Worm (Caenorhabditis elegans) whole organism, L1 larva: ENCODE data around the gene F56F11.1.

Experiments
- Y116A8C.19 ChIP-seq: sonication (generic microtip); optimal IDR thresholded peaks from 2 replicates; lab custom pipeline; 2016; ENCODE audit warnings: missing compliant biosample characterization, missing genetic modification characterization, borderline replicate concordance
- blmp-1 ChIP-seq: fragments of 150-350 bp; optimal IDR thresholded peaks from 2 replicates; lab custom pipeline; 2014; ENCODE audit warnings: missing biosample characterization, missing genetic modification characterization
- ceh-63 ChIP-seq: fragments of 200-800 bp; sonication (Bioruptor generic); optimal IDR thresholded peaks from 2 replicates; lab custom pipeline; 2018; ENCODE audit warnings: mild to moderate bottlenecking, missing genetic modification characterization, missing compliant biosample characterization
- ceh-90 ChIP-seq: sonication (generic microtip); optimal IDR thresholded peaks from 2 replicates; lab custom pipeline; 2016; ENCODE audit warnings: missing genetic modification characterization, missing compliant biosample characterization
- dsc-1 ChIP-seq: sonication (generic microtip); optimal IDR thresholded peaks from 2 replicates; lab custom pipeline; 2016; ENCODE audit warnings: mild to moderate bottlenecking, missing genetic modification characterization, missing compliant biosample characterization
- efl-1 ChIP-seq, 4 experiments: fragments of 150-350 bp; optimal IDR thresholded peaks in 3 of 4; peaks in 1 of 4; 1 replicate in 1 of 4; 2 replicates in 3 of 4; lab custom pipeline; 2014; ENCODE audit warnings: missing biosample characterization in 2 of 4, missing genetic modification characterization in 2 of 4, missing genetic modification reagents in 2 of 4
- elt-2 ChIP-seq: sonication (generic microtip); optimal IDR thresholded peaks from 2 replicates; lab custom pipeline; 2016; ENCODE audit warnings: missing genetic modification characterization, mild to moderate bottlenecking, inconsistent platforms, missing compliant biosample characterization, missing genetic modification reagents
- elt-3 ChIP-seq, 6 experiments: fragments of 150-350 bp in 1 of 6; sonication (generic microtip); optimal IDR thresholded peaks; 2 replicates each; lab custom pipeline; 2017 to 2018; ENCODE audit warnings: missing biosample characterization in 6 of 6, missing genetic modification characterization in 6 of 6, inconsistent platforms in 1 of 6
- ets-5 ChIP-seq: fragments of 200-800 bp; sonication (Bioruptor generic); IDR thresholded peaks from 2 replicates; pipeline ENCODE4 v1.3.6; 2022; ENCODE audit warnings: missing genetic modification characterization, missing compliant biosample characterization
- fkh-4 ChIP-seq: sonication (generic microtip); optimal IDR thresholded peaks from 2 replicates; lab custom pipeline; 2016; ENCODE audit warnings: missing compliant biosample characterization, missing genetic modification characterization, borderline replicate concordance
- grh-1 ChIP-seq: fragments of 200-800 bp; sonication (Bioruptor generic); IDR thresholded peaks from 2 replicates; pipeline ENCODE4 v1.3.6; 2022; ENCODE audit warnings: missing genetic modification reagents, missing genetic modification characterization, missing compliant biosample characterization
- hlh-17 ChIP-seq: fragments of 200-800 bp; sonication (Bioruptor generic); optimal IDR thresholded peaks from 2 replicates; lab custom pipeline; 2018; ENCODE audit warnings: missing genetic modification characterization, mild to moderate bottlenecking, missing compliant biosample characterization, moderate library complexity, borderline replicate concordance
- irx-1 ChIP-seq: sonication (generic microtip); optimal IDR thresholded peaks from 2 replicates; lab custom pipeline; 2016; ENCODE audit warnings: missing genetic modification characterization, missing compliant biosample characterization
- lin-14 ChIP-seq: fragments of 200-800 bp; sonication (Bioruptor generic); optimal IDR thresholded peaks from 2 replicates; lab custom pipeline; 2018; ENCODE audit warnings: mild to moderate bottlenecking, missing genetic modification characterization, moderate library complexity, missing compliant biosample characterization
- lin-35 ChIP-seq, 2 experiments: fragments of 150-350 bp; optimal IDR thresholded peaks; 2 replicates each; lab custom pipeline; 2014; ENCODE audit warnings: missing biosample characterization in 2 of 2, missing genetic modification characterization in 2 of 2, missing genetic modification reagents in 2 of 2
- lin-39 ChIP-seq: fragments of 150-350 bp; optimal IDR thresholded peaks from 2 replicates; lab custom pipeline; 2014; ENCODE audit warnings: missing biosample characterization, missing genetic modification reagents, missing genetic modification characterization
- lsy-2 ChIP-seq, 2 experiments: fragments of 150-350 bp; optimal IDR thresholded peaks; 2 replicates each; lab custom pipeline; 2014; ENCODE audit warnings: missing biosample characterization in 2 of 2, missing genetic modification characterization in 2 of 2
- mdl-1 ChIP-seq, 2 experiments: fragments of 150-350 bp; optimal IDR thresholded peaks; 2 replicates each; lab custom pipeline; 2014 to 2017; ENCODE audit warnings: missing biosample characterization in 2 of 2, missing genetic modification characterization in 2 of 2, inconsistent platforms in 1 of 2
- mep-1 ChIP-seq: fragments of 150-350 bp; optimal IDR thresholded peaks from 2 replicates; lab custom pipeline; 2014; ENCODE audit warnings: missing biosample characterization, missing genetic modification characterization
- nhr-11 ChIP-seq: fragments of 150-350 bp; optimal IDR thresholded peaks from 2 replicates; lab custom pipeline; 2014; ENCODE audit warnings: missing biosample characterization, missing genetic modification characterization
- nhr-19 ChIP-seq: fragments of 200-800 bp; sonication (Bioruptor generic); conservative IDR thresholded peaks from 2 replicates; pipeline ENCODE4 v1.3.6; 2022; ENCODE audit warnings: missing genetic modification characterization, missing compliant biosample characterization
- nhr-20 ChIP-seq: sonication (generic microtip); optimal IDR thresholded peaks from 2 replicates; lab custom pipeline; 2016; ENCODE audit warnings: mild to moderate bottlenecking, missing genetic modification characterization, missing compliant biosample characterization
- nhr-237 ChIP-seq: fragments of 150-350 bp; optimal IDR thresholded peaks from 2 replicates; lab custom pipeline; 2014; ENCODE audit warnings: missing biosample characterization, missing genetic modification characterization
- nhr-28 ChIP-seq: fragments of 150-350 bp; optimal IDR thresholded peaks from 2 replicates; lab custom pipeline; 2014; ENCODE audit warnings: missing biosample characterization, missing genetic modification characterization
- nhr-76 ChIP-seq: sonication (generic microtip); optimal IDR thresholded peaks from 2 replicates; lab custom pipeline; 2017; ENCODE audit warnings: missing biosample characterization, missing genetic modification characterization
- nhr-84 ChIP-seq: sonication (generic microtip); optimal IDR thresholded peaks from 2 replicates; lab custom pipeline; 2017; ENCODE audit warnings: missing biosample characterization, missing genetic modification characterization
- nhr-85 ChIP-seq: sonication (generic microtip); peaks from one replicate; lab custom pipeline; 2016; ENCODE audit warnings: missing genetic modification characterization, inconsistent platforms, missing compliant biosample characterization
- nhr-90 ChIP-seq: sonication (generic microtip); optimal IDR thresholded peaks from 2 replicates; lab custom pipeline; 2016; ENCODE audit warnings: mild to moderate bottlenecking, missing genetic modification characterization, missing compliant biosample characterization; ENCODE audit not compliant: poor library complexity
- pag-3 ChIP-seq: sonication (generic microtip); optimal IDR thresholded peaks from 2 replicates; lab custom pipeline; 2017; ENCODE audit warnings: missing genetic modification characterization, mild to moderate bottlenecking, missing compliant biosample characterization, antibody characterized with exemption, borderline replicate concordance; ENCODE audit not compliant: insufficient read depth
- pax-3 ChIP-seq: fragments of 200-800 bp; sonication (Bioruptor generic); optimal IDR thresholded peaks from 2 replicates; lab custom pipeline; 2018; ENCODE audit warnings: mild to moderate bottlenecking, missing genetic modification characterization, moderate library complexity, missing compliant biosample characterization
- pqm-1 ChIP-seq: sonication (generic microtip); optimal IDR thresholded peaks from 3 replicates; lab custom pipeline; 2017; ENCODE audit warnings: missing biosample characterization, missing genetic modification characterization
- skn-1 ChIP-seq: fragments of 150-350 bp; optimal IDR thresholded peaks from 2 replicates; lab custom pipeline; 2014; ENCODE audit warnings: missing biosample characterization, missing genetic modification characterization
- snpc-4 ChIP-seq: fragments of 150-350 bp; optimal IDR thresholded peaks from 2 replicates; lab custom pipeline; 2014; ENCODE audit warnings: missing biosample characterization, missing genetic modification characterization
- sox-4 ChIP-seq: sonication (generic microtip); optimal IDR thresholded peaks from 2 replicates; lab custom pipeline; 2016; ENCODE audit warnings: missing genetic modification characterization, missing compliant biosample characterization
- sptf-1 ChIP-seq: fragments of 150-350 bp; optimal IDR thresholded peaks from 2 replicates; lab custom pipeline; 2014; ENCODE audit warnings: missing biosample characterization, missing genetic modification characterization
- tbx-2 ChIP-seq: sonication (generic microtip); optimal IDR thresholded peaks from 2 replicates; lab custom pipeline; 2016; ENCODE audit warnings: missing genetic modification characterization, missing compliant biosample characterization
- tlp-1 ChIP-seq: fragments of 150-350 bp; optimal IDR thresholded peaks from 2 replicates; lab custom pipeline; 2014; ENCODE audit warnings: missing biosample characterization, missing genetic modification characterization
- unc-30 ChIP-seq: sonication (generic microtip); optimal IDR thresholded peaks from 2 replicates; lab custom pipeline; 2017; ENCODE audit warnings: missing biosample characterization, missing genetic modification characterization
- unc-98 ChIP-seq: fragments of 200-800 bp; sonication (Bioruptor generic); IDR thresholded peaks from 2 replicates; pipeline ENCODE4 v1.3.6; 2022; ENCODE audit warnings: missing genetic modification characterization, missing compliant biosample characterization
- zag-1 ChIP-seq: fragments of 150-350 bp; optimal IDR thresholded peaks from 2 replicates; lab custom pipeline; 2014; ENCODE audit warnings: missing biosample characterization, missing genetic modification characterization
- ztf-11 ChIP-seq, 2 experiments: sonication (generic microtip); optimal IDR thresholded peaks; 2 replicates each; lab custom pipeline; 2016 to 2017; ENCODE audit warnings: missing genetic modification characterization in 2 of 2, missing biosample characterization in 1 of 2, missing compliant biosample characterization in 1 of 2
- ztf-4 ChIP-seq: fragments of 150-350 bp; optimal IDR thresholded peaks from 2 replicates; lab custom pipeline; 2014; ENCODE audit warnings: missing biosample characterization, missing genetic modification characterization

Gene F56F11.1

DNA sequence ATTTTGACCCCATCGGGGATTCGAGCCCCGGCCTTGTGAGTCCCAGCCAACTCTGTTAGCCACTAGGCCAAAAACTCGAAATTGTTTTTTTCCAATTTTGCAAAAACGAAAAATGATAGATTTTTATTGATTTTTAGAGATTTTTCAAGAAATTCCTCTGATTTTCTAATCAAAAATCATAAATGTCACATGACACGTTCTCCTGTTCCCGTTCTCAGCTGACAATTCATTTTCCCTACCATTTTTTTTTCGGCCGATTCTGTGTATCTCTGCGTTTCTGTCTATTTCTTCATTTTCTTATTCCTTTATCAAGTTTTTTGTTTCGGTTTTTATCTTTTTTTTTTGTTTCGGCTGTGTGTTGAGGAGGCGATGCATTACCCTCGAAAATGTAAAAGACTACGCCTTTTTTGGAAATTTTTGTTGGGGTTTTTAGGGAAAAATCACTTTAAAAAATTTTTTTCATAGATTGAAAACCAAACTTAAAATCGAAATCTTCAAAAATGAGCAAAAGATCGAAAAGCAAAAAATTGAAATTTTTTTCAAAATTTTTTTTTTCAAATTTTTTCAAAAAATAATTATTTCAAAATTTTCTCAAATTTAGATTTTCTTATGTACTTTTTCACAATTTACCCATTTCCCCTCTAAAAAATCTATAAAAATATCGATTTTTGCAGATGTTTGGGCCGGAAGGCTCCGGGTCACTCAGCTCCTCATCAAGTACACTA is 17.2 kb upstream of the F56F11.1 start, which contains the start of gene klf-1:
Gene klf-1 (plus strand): TSS at position 675 of the 725 bp plus-strand sequence.
- TF ChIP-seq ets-5 (GFP tag; lab: Robert Waterston, UW) (no peak), pag-3 (tag; lab: Kevin White, UChicago) (no peak), sox-4 (no peak), ztf-4 (no peak), ztf-11 (tag; optimal IDR thresholded peaks at IDR 0.05; lab: Kevin White, UChicago) (no peak), ceh-63 (no peak), grh-1 (GFP tag; lab: Robert Waterston, UW) (no peak), lsy-2 (tag; optimal IDR thresholded peaks at IDR 0.05; lab: Kevin White, UChicago) (peak in 1 of 2 experiments; percentile 15), zag-1 (tag; lab: Kevin White, UChicago) (no peak), tlp-1 (tag; lab: Kevin White, UChicago) (no peak), unc-98 (GFP tag; lab: Robert Waterston, UW) (no peak), fkh-4 (tag; lab: Kevin White, UChicago) (no peak), ceh-90 (tag; lab: Kevin White, UChicago) (no peak), mdl-1 (tag; optimal IDR thresholded peaks at IDR 0.05; lab: Kevin White, UChicago) (peak in 1 of 2 experiments; percentile 16), nhr-90 (tag; lab: Kevin White, UChicago) (no peak), nhr-76 (no peak), skn-1 (tag; lab: Kevin White, UChicago) (no peak), sptf-1 (tag; lab: Kevin White, UChicago) (no peak), blmp-1 (tag; lab: Kevin White, UChicago) (peak; percentile 63), tbx-2 (no peak), nhr-20 (tag; lab: Kevin White, UChicago) (no peak), nhr-19 (GFP tag; lab: Robert Waterston, UW) (no peak), nhr-237 (tag; lab: Kevin White, UChicago) (no peak), lin-35 (GFP tag; optimal IDR thresholded peaks at IDR 0.05; lab: Kevin White, UChicago) (peak in 1 of 2 experiments; percentile 6), lin-39 (no peak), elt-3 (tag; optimal IDR thresholded peaks at IDR 0.05; lab: Kevin White, UChicago) (peak in 1 of 6 experiments; percentile 3), nhr-28 (tag; lab: Kevin White, UChicago) (no peak), hlh-17 (GFP tag; lab: Kevin White, UChicago) (no peak), pax-3 (tag; lab: Kevin White, UChicago) (no peak), irx-1 (no peak), nhr-11 (tag; lab: Kevin White, UChicago) (no peak), dsc-1 (no peak), Y116A8C.19 (tag; lab: Kevin White, UChicago) (no peak), lin-14 (GFP tag; lab: Kevin White, UChicago) (peak; percentile 36), unc-30 (no peak), elt-2 (peak; percentile 30), mep-1 (tag; lab: Kevin White, UChicago) (no peak), nhr-85 (tag; lab: Kevin White, UChicago) (peak; percentile 78), nhr-84 (tag; lab: Kevin White, UChicago) (no peak), snpc-4 (tag; lab: Kevin White, UChicago) (no peak), efl-1 (optimal IDR thresholded peaks at IDR 0.05; lab: Kevin White, UChicago) (no peak), efl-1 (GFP tag; optimal IDR thresholded peaks at IDR 0.05 in 1 of 2; lab: Kevin White, UChicago) (peak in 1 of 2 experiments; percentile 60), pqm-1 (tag; lab: Kevin White, UChicago) (no peak)
- TF ChIP-seq, all 84 proteins: peak for 9
